Fruit fly (Drosophila melanogaster) whole organism, wandering third instar larva: ENCODE measurements around the gene Arglu1.

ENCODE experiments used
- Abd-B ChIP-seq: fragments of >200 bp; optimal IDR thresholded peaks from 2 replicates; lab custom pipeline; 2017; ENCODE audit warnings: missing biosample characterization, missing genetic modification characterization
- CG9705 ChIP-seq: fragments of 200-800 bp; sonication (Bioruptor generic); optimal IDR thresholded peaks from 2 replicates; lab custom pipeline; 2018; ENCODE audit warnings: missing biosample characterization, mild to moderate bottlenecking, missing genetic modification characterization
- Dfd ChIP-seq: fragments of >200 bp; optimal IDR thresholded peaks from 2 replicates; lab custom pipeline; 2017; ENCODE audit warnings: missing biosample characterization, missing genetic modification characterization
- GATAd ChIP-seq: sonication (Bioruptor generic); optimal IDR thresholded peaks from 2 replicates; lab custom pipeline; 2016; ENCODE audit warnings: missing biosample characterization, missing genetic modification characterization
- Vsx2 ChIP-seq: fragments of 200-300, 225-300 bp; sonication (Bioruptor generic); optimal IDR thresholded peaks from 2 replicates; lab custom pipeline; 2018; ENCODE audit warnings: missing biosample characterization, missing genetic modification characterization; ENCODE audit not compliant: partially characterized antibody
- br ChIP-seq: fragments of 200-800 bp; sonication (Bioruptor generic); optimal IDR thresholded peaks from 2 replicates; lab custom pipeline; 2016; ENCODE audit warnings: missing biosample characterization, missing genetic modification characterization
- usp ChIP-seq: fragments of >200 bp; optimal IDR thresholded peaks from 2 replicates; lab custom pipeline; 2017; ENCODE audit warnings: missing biosample characterization, missing genetic modification characterization

DNA sequence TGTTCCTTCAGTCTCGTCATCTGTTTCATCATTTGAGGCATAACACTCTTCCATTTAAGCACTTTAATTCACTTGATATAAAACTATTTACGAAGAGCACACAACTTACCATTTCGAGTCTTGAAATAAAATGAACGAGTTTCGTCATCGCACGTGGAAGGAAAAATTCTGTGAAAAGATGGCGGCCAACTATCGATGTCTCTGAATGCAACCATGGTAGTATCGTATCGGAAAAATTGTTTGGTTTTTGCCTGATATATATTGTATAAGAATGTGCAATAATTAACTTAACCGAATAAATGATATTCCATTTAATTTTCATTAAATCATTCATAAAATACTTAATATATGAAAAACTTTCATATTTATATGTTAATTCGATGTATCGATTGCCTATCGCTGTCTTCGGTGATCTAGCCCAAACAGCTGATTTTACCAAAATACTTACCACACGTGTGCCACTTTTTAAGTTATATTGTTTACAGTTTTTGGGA is 43.0 kb downstream of the Arglu1 start, which contains the start of gene Bka:
- TF ChIP-seq usp (GFP tag; lab: Kevin White, UChicago): no peak
- TF ChIP-seq CG9705 (GFP tag; lab: Kevin White, UChicago): peak; percentile 30
- TF ChIP-seq GATAd: no peak
- TF ChIP-seq Vsx2 (GFP tag; lab: Kevin White, UChicago): no peak
- TF ChIP-seq Abd-B: no peak
- TF ChIP-seq br (GFP tag; lab: Kevin White, UChicago): peak; percentile 36
- no peak for TF ChIP-seq Dfd (GFP tag; lab: Kevin White, UChicago)
